Worm (Caenorhabditis elegans) whole organism, L2 larva: ENCODE measurements around the gene C31H1.5.

Source experiments
- ama-1 ChIP-seq: fragments of 150-350 bp; optimal IDR thresholded peaks from 2 replicates; lab custom pipeline; 2018; ENCODE audit warnings: inconsistent platforms
- dmd-4 ChIP-seq: sonication (generic microtip); optimal IDR thresholded peaks from 2 replicates; lab custom pipeline; 2017; ENCODE audit warnings: missing biosample characterization, missing genetic modification characterization
- elt-3 ChIP-seq: sonication (generic microtip); optimal IDR thresholded peaks from 2 replicates; lab custom pipeline; 2017; ENCODE audit warnings: missing biosample characterization, missing genetic modification characterization
- fos-1 ChIP-seq: fragments of 150-350 bp; optimal IDR thresholded peaks from 2 replicates; lab custom pipeline; 2014; ENCODE audit warnings: missing biosample characterization, missing genetic modification characterization
- nhr-11 ChIP-seq: fragments of 150-350 bp; optimal IDR thresholded peaks from 2 replicates; lab custom pipeline; 2014; ENCODE audit warnings: missing biosample characterization, missing genetic modification characterization
- nhr-237 ChIP-seq: fragments of 150-350 bp; optimal IDR thresholded peaks from 2 replicates; lab custom pipeline; 2014; ENCODE audit warnings: missing biosample characterization, missing genetic modification characterization
- nhr-77 ChIP-seq: fragments of 150-350 bp; optimal IDR thresholded peaks from 2 replicates; lab custom pipeline; 2014; ENCODE audit warnings: missing biosample characterization, missing genetic modification characterization
- skn-1 ChIP-seq: sonication (generic microtip); optimal IDR thresholded peaks from 2 replicates; lab custom pipeline; 2017; ENCODE audit warnings: missing biosample characterization, missing genetic modification characterization
- snpc-4 ChIP-seq: fragments of 150-350 bp; optimal IDR thresholded peaks from 2 replicates; lab custom pipeline; 2014; ENCODE audit warnings: missing biosample characterization, missing genetic modification characterization

ce11 chrIV:5805477-5805876 is 8.9 kb upstream of the C31H1.5 start:
- TF ChIP-seq dmd-4 (no peak), ama-1 (lab: Kevin White, UChicago) (peak; percentile 47), fos-1 (peak; percentile 4), nhr-11 (tag; lab: Kevin White, UChicago) (no peak), skn-1 (tag; lab: Kevin White, UChicago) (no peak), snpc-4 (no peak), nhr-77 (no peak), elt-3 (tag; lab: Kevin White, UChicago) (no peak), nhr-237 (tag; lab: Kevin White, UChicago) (no peak)
